Worm (Caenorhabditis elegans) whole organism, L4 larva: Measurements from ENCODE around the gene T08G5.1.

Experiments used
- F49E8.2 ChIP-seq: sonication (generic microtip); optimal IDR thresholded peaks from 2 replicates; lab custom pipeline; 2016; ENCODE audit warnings: missing compliant biosample characterization, mild to moderate bottlenecking, missing genetic modification characterization, borderline replicate concordance
- R02D3.7 ChIP-seq: fragments of 150-350 bp; sonication (generic microtip); optimal IDR thresholded peaks from 3 replicates; lab custom pipeline; 2014; ENCODE audit warnings: missing biosample characterization, missing genetic modification characterization
- nhr-77 ChIP-seq: fragments of 150-350 bp; optimal IDR thresholded peaks from 2 replicates; lab custom pipeline; 2014; ENCODE audit warnings: missing biosample characterization, missing genetic modification characterization
- zfp-3 ChIP-seq: fragments of 200-800 bp; sonication (Bioruptor generic); conservative IDR thresholded peaks from 2 replicates; pipeline ENCODE4 v1.3.6; 2022; ENCODE audit warnings: missing genetic modification reagents, missing genetic modification characterization, missing compliant biosample characterization

ce11 chrV:14067816-14068296, 49.3 kb downstream of the T08G5.1 start, which contains the start of gene D1086.17:
- TF ChIP-seq R02D3.7 (tag; lab: Kevin White, UChicago) (no peak), zfp-3 (GFP tag; lab: Robert Waterston, UW) (no peak), nhr-77 (tag; lab: Kevin White, UChicago) (no peak), F49E8.2 (tag; lab: Kevin White, UChicago) (no peak)
